Worm (Caenorhabditis elegans) whole organism, midembryonic: ENCODE results near the gene Y51A2B.4.
"Not testable (repeated sequence)": the region's sequence is repeated elsewhere in the genome, so short reads cannot be mapped to it uniquely, and the experiment has no call there.

ENCODE experiments used
- T22C8.4 ChIP-seq: fragments of 200-800 bp; sonication (Bioruptor generic); IDR thresholded peaks from 2 replicates; pipeline ENCODE4 v1.3.6; 2022; ENCODE audit warnings: missing genetic modification characterization, missing compliant biosample characterization
- cog-1 ChIP-seq: sonication (generic microtip); optimal IDR thresholded peaks from 2 replicates; lab custom pipeline; 2016; ENCODE audit warnings: missing genetic modification characterization, missing compliant biosample characterization
- flt-1 ChIP-seq: fragments of 200-800 bp; sonication (Bioruptor generic); IDR thresholded peaks from 2 replicates; pipeline ENCODE4 v1.3.6; 2022; ENCODE audit warnings: missing genetic modification characterization, missing compliant biosample characterization
- klf-2 ChIP-seq: fragments of 200-800 bp; sonication (Bioruptor generic); conservative IDR thresholded peaks from 2 replicates; pipeline ENCODE4 v1.3.6; 2022; ENCODE audit warnings: missing genetic modification reagents, missing genetic modification characterization, missing compliant biosample characterization
- med-1 ChIP-seq: sonication (generic microtip); optimal IDR thresholded peaks from 2 replicates; lab custom pipeline; 2017; ENCODE audit warnings: missing genetic modification characterization, mild to moderate bottlenecking, missing compliant biosample characterization, antibody characterized with exemption, missing genetic modification reagents; ENCODE audit not compliant: insufficient read depth
- ref-1 ChIP-seq: fragments of 200-800 bp; sonication (Bioruptor generic); conservative IDR thresholded peaks from 2 replicates; pipeline ENCODE4 v1.3.6; 2022; ENCODE audit warnings: missing genetic modification reagents, missing genetic modification characterization, missing compliant biosample characterization
- tab-1 ChIP-seq: fragments of 200-800 bp; sonication (Bioruptor generic); IDR thresholded peaks from 2 replicates; pipeline ENCODE4 v1.3.6; 2022; ENCODE audit warnings: missing genetic modification characterization, missing compliant biosample characterization
- ztf-23 ChIP-seq: fragments of 200-800 bp; sonication (Bioruptor generic); IDR thresholded peaks from 2 replicates; pipeline ENCODE4 v1.3.6; 2022; ENCODE audit warnings: missing genetic modification reagents, missing genetic modification characterization, missing compliant biosample characterization
- ztf-29 ChIP-seq: fragments of 200-800 bp; sonication (Bioruptor generic); IDR thresholded peaks from 2 replicates; pipeline ENCODE4 v1.3.6; 2022; ENCODE audit warnings: missing genetic modification reagents, missing genetic modification characterization, missing compliant biosample characterization

The Y51A2B.4 gene

ce11 chrV:18414051-18414450 lies 25.1 kb upstream of the Y51A2B.4 start, which contains the start of gene txt-8:
TSS of gene txt-8 (plus strand) at chrV:18414351.
- TF ChIP-seq med-1 (GFP tag; lab: Kevin White, UChicago) (no peak), tab-1 (GFP tag; lab: Robert Waterston, UW) (no peak), klf-2 (no peak), ref-1 (GFP tag; lab: Robert Waterston, UW) (no peak), ztf-29 (no peak), flt-1 (GFP tag; lab: Robert Waterston, UW) (no peak), T22C8.4 (no peak), ztf-23 (GFP tag; lab: Robert Waterston, UW) (no peak), cog-1 (tag; lab: Kevin White, UChicago) (no peak)

DNA sequence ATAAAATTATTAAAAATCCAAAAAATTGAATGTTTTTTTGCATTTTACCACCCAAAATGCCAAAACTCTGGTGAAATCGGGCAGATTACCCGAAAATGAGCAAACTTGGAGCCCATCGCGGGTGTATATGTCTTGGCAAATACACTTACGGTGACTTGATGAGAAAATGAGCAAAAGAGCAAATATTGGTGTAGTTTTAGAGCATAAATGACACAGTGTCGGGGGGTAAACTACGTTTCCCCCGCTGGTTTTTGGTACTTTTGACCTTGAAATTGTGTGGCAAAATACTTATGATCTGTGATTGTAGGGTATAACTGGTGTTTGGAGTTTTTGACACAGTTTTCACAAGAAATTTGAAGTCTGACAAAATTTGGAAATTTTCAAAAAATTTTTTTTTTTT lies 23.9 kb upstream of the Y51A2B.4 start, which contains the start of gene ZK262.2:
Gene ZK262.2 (minus strand): TSS at position 101 of the 400 bp plus-strand sequence.
- TF ChIP-seq cog-1 (tag; lab: Kevin White, UChicago) (no peak), ref-1 (GFP tag; lab: Robert Waterston, UW) (no peak)

ce11 chrV:18412351-18412750 lies 23.4 kb upstream of the Y51A2B.4 start:
- no peak for TF ChIP-seq med-1 (GFP tag; lab: Kevin White, UChicago)
- no peak for TF ChIP-seq tab-1 (GFP tag; lab: Robert Waterston, UW)
- no peak for TF ChIP-seq cog-1 (tag; lab: Kevin White, UChicago)
- TF ChIP-seq T22C8.4, result no peak
- no peak for TF ChIP-seq ztf-29
- TF ChIP-seq flt-1 (GFP tag; lab: Robert Waterston, UW), result no peak
- no peak for TF ChIP-seq klf-2
- no peak for TF ChIP-seq ref-1 (GFP tag; lab: Robert Waterston, UW)
- TF ChIP-seq ztf-23 (GFP tag; lab: Robert Waterston, UW), result no peak

ce11 chrV:18410142-18410541 lies 21.2 kb upstream of the Y51A2B.4 start, which contains the start of gene srh-207:
TSS of gene srh-207 (minus strand) at chrV:18410242.
- TF ChIP-seq ref-1 (GFP tag; lab: Robert Waterston, UW), result no peak

DNA sequence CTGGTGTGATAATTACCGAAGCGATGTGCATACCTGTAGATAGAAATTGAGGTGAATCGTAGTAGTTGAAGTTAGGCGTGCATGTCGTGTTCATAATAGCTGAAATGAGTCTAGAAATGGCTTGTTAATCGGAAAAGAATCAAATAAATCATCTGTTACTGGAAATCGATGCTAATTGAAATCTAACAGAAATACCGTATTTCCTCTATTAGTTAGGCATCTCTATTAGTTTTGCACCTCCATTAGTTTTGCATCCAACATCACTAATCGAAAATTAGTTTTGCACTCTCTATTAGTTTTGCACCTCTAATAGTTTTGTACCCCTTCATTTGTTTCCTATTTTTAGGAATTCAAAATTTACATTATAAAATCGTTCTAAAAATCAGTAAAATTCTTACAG lies 15.8 kb upstream of the Y51A2B.4 start, which contains the start of gene srh-209:
Gene srh-209 (minus strand): TSS at position 101 of the 400 bp plus-strand sequence.
- TF ChIP-seq tab-1 (GFP tag; lab: Robert Waterston, UW); med-1 (GFP tag; lab: Kevin White, UChicago); T22C8.4: not testable (repeated sequence)

- no peak for TF ChIP-seq cog-1 (tag; lab: Kevin White, UChicago)
- TF ChIP-seq ztf-23 (GFP tag; lab: Robert Waterston, UW), result no peak
- TF ChIP-seq ref-1 (GFP tag; lab: Robert Waterston, UW), result no peak
- TF ChIP-seq med-1 (GFP tag; lab: Kevin White, UChicago), result no peak
- TF ChIP-seq T22C8.4, result no peak
- no peak for TF ChIP-seq flt-1 (GFP tag; lab: Robert Waterston, UW)
- no peak for TF ChIP-seq ztf-29
- TF ChIP-seq klf-2, result no peak
- TF ChIP-seq tab-1 (GFP tag; lab: Robert Waterston, UW), result no peak
These were observed 13.8 kb upstream of the Y51A2B.4 start for ce11 chrV:18402743-18403142.

DNA sequence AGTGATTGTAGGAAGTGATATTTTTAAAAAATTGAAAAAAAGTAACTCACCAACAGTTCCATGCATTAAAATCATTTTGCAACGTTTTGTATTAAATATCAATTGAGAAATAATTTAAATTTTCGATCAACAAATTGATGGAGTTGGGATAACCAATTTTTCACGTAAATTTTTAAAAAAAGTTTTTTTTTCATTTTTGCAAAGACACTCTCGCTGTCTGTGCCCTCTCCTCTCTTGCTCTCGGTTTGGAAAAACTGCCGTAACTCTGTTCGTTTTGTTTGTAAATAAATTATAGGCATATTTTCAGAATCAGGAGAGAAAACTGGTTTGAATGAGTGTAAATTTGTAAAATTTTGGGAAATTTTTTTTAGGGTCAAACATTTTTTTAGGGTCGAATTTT lies 8.9 kb upstream of the Y51A2B.4 start, which contains the start of gene Y51A2B.16:
Gene Y51A2B.16 (minus strand): TSS at position 101 of the 400 bp plus-strand sequence.
- TF ChIP-seq cog-1 (tag; lab: Kevin White, UChicago), result no peak
- no peak for TF ChIP-seq ztf-29
- no peak for TF ChIP-seq tab-1 (GFP tag; lab: Robert Waterston, UW)
- TF ChIP-seq ztf-23 (GFP tag; lab: Robert Waterston, UW), result no peak
- no peak for TF ChIP-seq klf-2
- TF ChIP-seq T22C8.4, result no peak
- no peak for TF ChIP-seq ref-1 (GFP tag; lab: Robert Waterston, UW)
- TF ChIP-seq med-1 (GFP tag; lab: Kevin White, UChicago), result no peak
- TF ChIP-seq flt-1 (GFP tag; lab: Robert Waterston, UW), result no peak

ce11 chrV:18395649-18396048 lies 6.7 kb upstream of the Y51A2B.4 start, which contains the start of gene Y51A2B.9:
TSS of gene Y51A2B.9 (minus strand) at chrV:18395749.
- TF ChIP-seq med-1 (GFP tag; lab: Kevin White, UChicago), result no peak
- no peak for TF ChIP-seq ztf-23 (GFP tag; lab: Robert Waterston, UW)
- TF ChIP-seq ztf-29, result no peak

DNA sequence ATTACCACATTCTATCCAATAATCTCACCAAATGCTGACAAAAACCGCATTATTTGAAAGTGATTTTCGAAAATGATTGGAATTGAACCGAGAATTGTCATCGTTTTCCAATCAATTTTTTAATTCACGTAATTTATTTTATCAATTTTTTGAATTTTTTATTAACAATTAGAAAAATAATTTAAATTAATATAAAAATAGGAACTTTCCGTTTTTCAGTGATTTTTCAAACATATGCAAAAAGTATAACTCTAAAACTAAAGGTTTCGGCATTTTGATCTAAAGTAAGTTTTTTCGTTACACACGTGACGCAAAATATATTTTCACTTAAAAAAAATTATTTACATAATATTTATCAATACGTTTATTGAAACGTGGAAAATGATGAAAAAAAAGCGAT lies 5.3 kb upstream of the Y51A2B.4 start, which contains the start of gene Y51A2B.6:
Gene Y51A2B.6 (minus strand): TSS at position 101 of the 400 bp plus-strand sequence.
- TF ChIP-seq cog-1 (tag; lab: Kevin White, UChicago) (no peak), med-1 (GFP tag; lab: Kevin White, UChicago) (no peak), ztf-29 (no peak)

- TF ChIP-seq T22C8.4, result no peak
- no peak for TF ChIP-seq ref-1 (GFP tag; lab: Robert Waterston, UW)
- no peak for TF ChIP-seq flt-1 (GFP tag; lab: Robert Waterston, UW)
- no peak for TF ChIP-seq ztf-29
- TF ChIP-seq ztf-23 (GFP tag; lab: Robert Waterston, UW), result no peak
- TF ChIP-seq klf-2, result no peak
- TF ChIP-seq med-1 (GFP tag; lab: Kevin White, UChicago), result no peak
- TF ChIP-seq cog-1 (tag; lab: Kevin White, UChicago), result no peak
- no peak for TF ChIP-seq tab-1 (GFP tag; lab: Robert Waterston, UW)
These were observed 6.4 kb downstream of the Y51A2B.4 start, which contains the start of gene nhr-288 for ce11 chrV:18382590-18382989. TSS of gene nhr-288 (minus strand) at chrV:18382690.

- TF ChIP-seq T22C8.4 (no peak), tab-1 (GFP tag; lab: Robert Waterston, UW) (no peak), flt-1 (GFP tag; lab: Robert Waterston, UW) (no peak), ref-1 (GFP tag; lab: Robert Waterston, UW) (no peak)
These were observed 10.1 kb downstream of the Y51A2B.4 start, which contains the start of gene Y51A2B.8 for ce11 chrV:18378819-18379218. TSS of gene Y51A2B.8 (plus strand) at chrV:18379119.
